Worm (Caenorhabditis elegans) whole organism, young adult: Measurements from ENCODE around the gene srj-25.

Experiments
- C06A6.2 ChIP-seq: fragments of 200-800 bp; sonication (Bioruptor generic); conservative IDR thresholded peaks from 2 replicates; pipeline ENCODE4 v1.3.6; 2022; ENCODE audit warnings: missing genetic modification characterization, missing compliant biosample characterization
- F33H1.4 ChIP-seq: fragments of 200-800 bp; sonication (Bioruptor generic); IDR thresholded peaks from 2 replicates; pipeline ENCODE4 v1.3.6; 2022; ENCODE audit warnings: missing genetic modification reagents, missing genetic modification characterization, missing compliant biosample characterization
- Y53F4B.3 ChIP-seq: fragments of 200-800 bp; sonication (Bioruptor generic); IDR thresholded peaks from 2 replicates; pipeline ENCODE4 v1.3.6; 2022; ENCODE audit warnings: missing genetic modification reagents, missing genetic modification characterization, missing compliant biosample characterization
- Y56A3A.18 ChIP-seq: fragments of 200-800 bp; sonication (Bioruptor generic); IDR thresholded peaks from 2 replicates; pipeline ENCODE4 v1.3.6; 2022; ENCODE audit warnings: missing genetic modification reagents, missing genetic modification characterization, missing compliant biosample characterization
- Y95B8A.8 ChIP-seq: fragments of 200-800 bp; sonication (Bioruptor generic); IDR thresholded peaks from 2 replicates; pipeline ENCODE4 v1.3.6; 2022; ENCODE audit warnings: missing genetic modification reagents, missing genetic modification characterization, missing compliant biosample characterization
- akir-1 ChIP-seq: fragments of 200-800 bp; sonication (Bioruptor generic); optimal IDR thresholded peaks from 2 replicates; lab custom pipeline; 2018; ENCODE audit warnings: mild to moderate bottlenecking, missing genetic modification characterization, moderate library complexity, missing compliant biosample characterization
- ama-1 ChIP-seq, 3 experiments: fragments of 150-350 bp in 1 of 3; sonication (generic microtip) in 2 of 3; optimal IDR thresholded peaks; 2 replicates each; lab custom pipeline; 2014 to 2018; ENCODE audit warnings: missing biosample characterization in 2 of 3, missing genetic modification characterization in 2 of 3, missing genetic modification reagents in 2 of 3
- attf-3 ChIP-seq: fragments of 200-800 bp; sonication (Bioruptor generic); conservative IDR thresholded peaks from 2 replicates; pipeline ENCODE4 v1.3.6; 2022; ENCODE audit warnings: missing genetic modification reagents, missing genetic modification characterization, missing compliant biosample characterization
- attf-6 ChIP-seq: fragments of 200-800 bp; sonication (Bioruptor generic); IDR thresholded peaks from 2 replicates; pipeline ENCODE4 v1.3.6; 2022; ENCODE audit warnings: missing genetic modification reagents, missing genetic modification characterization, missing compliant biosample characterization
- bed-1 ChIP-seq: fragments of 200-800 bp; sonication (Bioruptor generic); IDR thresholded peaks from 2 replicates; pipeline ENCODE4 v1.3.6; 2022; ENCODE audit warnings: missing genetic modification reagents, missing genetic modification characterization, missing compliant biosample characterization
- ccch-3 ChIP-seq: fragments of 200-800 bp; sonication (Bioruptor generic); optimal IDR thresholded peaks from 2 replicates; lab custom pipeline; 2018; ENCODE audit warnings: mild to moderate bottlenecking, missing genetic modification characterization, missing compliant biosample characterization
- ceh-40 ChIP-seq: fragments of 200-800 bp; sonication (Bioruptor generic); IDR thresholded peaks from 2 replicates; pipeline ENCODE4 v1.3.6; 2022; ENCODE audit warnings: missing genetic modification characterization, missing compliant biosample characterization
- ceh-79 ChIP-seq: sonication (generic microtip); optimal IDR thresholded peaks from 2 replicates; lab custom pipeline; 2017; ENCODE audit warnings: mild to moderate bottlenecking, missing genetic modification characterization, missing compliant biosample characterization
- chd-7 ChIP-seq: sonication (generic microtip); optimal IDR thresholded peaks from 2 replicates; lab custom pipeline; 2016; ENCODE audit warnings: mild to moderate bottlenecking, missing genetic modification characterization, moderate library complexity, missing compliant biosample characterization
- die-1 ChIP-seq: sonication (generic microtip); optimal IDR thresholded peaks from 2 replicates; lab custom pipeline; 2016; ENCODE audit warnings: missing genotype, mild to moderate bottlenecking, missing genetic modification characterization, missing compliant biosample characterization
- dpff-1 ChIP-seq: sonication (generic microtip); optimal IDR thresholded peaks from 2 replicates; lab custom pipeline; 2017; ENCODE audit warnings: mild to moderate bottlenecking, missing genetic modification characterization, missing compliant biosample characterization
- efl-1 ChIP-seq: fragments of 150-350 bp; optimal IDR thresholded peaks from 2 replicates; lab custom pipeline; 2014; ENCODE audit warnings: missing biosample characterization, missing genetic modification reagents, missing genetic modification characterization
- egrh-3 ChIP-seq: fragments of 200-800 bp; sonication (Bioruptor generic); IDR thresholded peaks from 2 replicates; pipeline ENCODE4 v1.3.6; 2022; ENCODE audit warnings: missing genetic modification reagents, missing genetic modification characterization, missing compliant biosample characterization
- gei-17 ChIP-seq: fragments of 200-800 bp; sonication (Bioruptor generic); optimal IDR thresholded peaks from 2 replicates; lab custom pipeline; 2018; ENCODE audit warnings: mild to moderate bottlenecking, missing genetic modification characterization, missing compliant biosample characterization
- him-1 ChIP-seq: sonication (generic microtip); optimal IDR thresholded peaks from 2 replicates; lab custom pipeline; 2016; ENCODE audit warnings: missing genotype, missing genetic modification reagents, missing genetic modification characterization, missing compliant biosample characterization
- hlh-12 ChIP-seq: sonication (generic microtip); optimal IDR thresholded peaks from 2 replicates; lab custom pipeline; 2016; ENCODE audit warnings: missing genetic modification characterization, missing compliant biosample characterization
- let-526 ChIP-seq: fragments of 200-800 bp; sonication (Bioruptor generic); IDR thresholded peaks from 2 replicates; pipeline ENCODE4 v1.3.6; 2022; ENCODE audit warnings: missing genetic modification reagents, missing genetic modification characterization, missing compliant biosample characterization
- let-607 ChIP-seq, 2 experiments: fragments of 200-800 bp in 1 of 2; sonication (Bioruptor generic) in 1 of 2; sonication (generic microtip) in 1 of 2; optimal IDR thresholded peaks; 2 replicates each; lab custom pipeline; 2016 to 2018; ENCODE audit warnings: mild to moderate bottlenecking in 2 of 2, missing compliant biosample characterization in 2 of 2, missing genetic modification characterization in 2 of 2, moderate library complexity in 2 of 2, missing genotype in 1 of 2
- lin-40 ChIP-seq: sonication (generic microtip); optimal IDR thresholded peaks from 2 replicates; lab custom pipeline; 2016; ENCODE audit warnings: missing genetic modification characterization, mild to moderate bottlenecking, missing compliant biosample characterization, missing genotype, missing genetic modification reagents
- nfya-2 ChIP-seq: fragments of 200-800 bp; sonication (Bioruptor generic); IDR thresholded peaks from 2 replicates; pipeline ENCODE4 v1.3.6; 2022; ENCODE audit warnings: missing genetic modification reagents, missing genetic modification characterization, missing compliant biosample characterization
- nfyb-1 ChIP-seq: fragments of 200-800 bp; sonication (Bioruptor generic); IDR thresholded peaks from 2 replicates; pipeline ENCODE4 v1.3.6; 2022; ENCODE audit warnings: missing genetic modification reagents, missing genetic modification characterization, missing compliant biosample characterization
- pha-4 ChIP-seq: fragments of 150-350 bp; sonication (generic microtip); optimal IDR thresholded peaks from 2 replicates; lab custom pipeline; 2014; ENCODE audit warnings: missing biosample characterization, missing genetic modification reagents, missing genetic modification characterization
- sdz-38 ChIP-seq: sonication (generic microtip); optimal IDR thresholded peaks from 2 replicates; lab custom pipeline; 2016; ENCODE audit warnings: missing genotype, missing genetic modification characterization, missing compliant biosample characterization
- snpc-4 ChIP-seq, 5 experiments: fragments of 150-350 bp in 1 of 5; sonication (generic microtip) in 4 of 5; optimal IDR thresholded peaks; 2 replicates each; lab custom pipeline; 2014 to 2018; ENCODE audit warnings: missing genetic modification characterization in 5 of 5, missing biosample characterization in 3 of 5, antibody characterized with exemption in 2 of 5, mild to moderate bottlenecking in 2 of 5, missing compliant biosample characterization in 2 of 5, missing genotype in 2 of 5, moderate library complexity in 2 of 5, missing genetic modification reagents in 1 of 5
- tbp1 ChIP-seq: fragments of 200-800 bp; sonication (Bioruptor generic); optimal IDR thresholded peaks from 2 replicates; lab custom pipeline; 2018; ENCODE audit warnings: mild to moderate bottlenecking, missing genetic modification characterization, missing compliant biosample characterization
- tbx-9 ChIP-seq: sonication (generic microtip); optimal IDR thresholded peaks from 2 replicates; lab custom pipeline; 2016; ENCODE audit warnings: borderline replicate concordance, missing genetic modification characterization, inconsistent platforms, missing compliant biosample characterization
- xnd-1 ChIP-seq: sonication (generic microtip); optimal IDR thresholded peaks from 2 replicates; lab custom pipeline; 2016; ENCODE audit warnings: missing genotype, missing genetic modification reagents, missing genetic modification characterization, missing compliant biosample characterization
- zfh-2 ChIP-seq: fragments of 200-800 bp; sonication (Bioruptor generic); conservative IDR thresholded peaks from 2 replicates; pipeline ENCODE4 v1.3.6; 2022; ENCODE audit warnings: missing genetic modification reagents, missing genetic modification characterization, missing compliant biosample characterization
- zim-3 ChIP-seq: sonication (generic microtip); optimal IDR thresholded peaks from 2 replicates; lab custom pipeline; 2017; ENCODE audit warnings: mild to moderate bottlenecking, missing genetic modification characterization, moderate library complexity, missing compliant biosample characterization
- ztf-28 ChIP-seq: fragments of 200-800 bp; sonication (Bioruptor generic); IDR thresholded peaks from 2 replicates; pipeline ENCODE4 v1.3.6; 2022; ENCODE audit warnings: missing genetic modification reagents, missing genetic modification characterization, missing compliant biosample characterization
- ztf-6 ChIP-seq: fragments of 200-800 bp; sonication (Bioruptor generic); IDR thresholded peaks from 2 replicates; pipeline ENCODE4 v1.3.6; 2022; ENCODE audit warnings: missing genetic modification reagents, missing genetic modification characterization, missing compliant biosample characterization

The srj-25 gene

ce11 chrV:695914-696313, 40.2 kb downstream of the srj-25 start, which contains the start of gene srj-52:
Gene srj-52, minus strand, starts transcription at chrV:696014.
- TF ChIP-seq him-1 (tag; lab: Kevin White, UChicago) (no peak), akir-1 (GFP tag; lab: Kevin White, UChicago) (no peak), Y56A3A.18 (GFP tag; lab: Robert Waterston, UW) (no peak), chd-7 (no peak), F33H1.4 (GFP tag; lab: Robert Waterston, UW) (no peak), hlh-12 (no peak), zim-3 (tag; lab: Kevin White, UChicago) (no peak), tbx-9 (no peak), xnd-1 (no peak), gei-17 (GFP tag; lab: Kevin White, UChicago) (no peak), dpff-1 (tag; lab: Kevin White, UChicago) (no peak), tbp1 (GFP tag; lab: Kevin White, UChicago) (no peak), attf-6 (GFP tag; lab: Robert Waterston, UW) (no peak), lin-40 (tag; lab: Kevin White, UChicago) (no peak), Y95B8A.8 (GFP tag; lab: Robert Waterston, UW) (no peak), ama-1 (optimal IDR thresholded peaks at IDR 0.05; lab: Kevin White, UChicago) (no peak), ama-1 (GFP tag; optimal IDR thresholded peaks at IDR 0.05; lab: Kevin White, UChicago) (no peak), snpc-4 (GFP tag; optimal IDR thresholded peaks at IDR 0.05; lab: Kevin White, UChicago) (no peak), snpc-4 (tag; optimal IDR thresholded peaks at IDR 0.05; lab: Kevin White, UChicago) (no peak), die-1 (no peak), let-526 (no peak)
- TF ChIP-seq, all 124 proteins: peak for 0

ce11 chrV:694625-695024, 41.4 kb downstream of the srj-25 start, which contains the start of gene srj-53:
Gene srj-53, minus strand, starts transcription at chrV:694725.
- no peak for TF ChIP-seq ztf-6 (GFP tag; lab: Robert Waterston, UW)

- TF ChIP-seq nfyb-1 (GFP tag; lab: Robert Waterston, UW) (no peak), pha-4 (tag; lab: Kevin White, UChicago) (no peak), akir-1 (GFP tag; lab: Kevin White, UChicago) (no peak), attf-3 (GFP tag; lab: Robert Waterston, UW) (no peak), sdz-38 (tag; lab: Kevin White, UChicago) (no peak), ceh-40 (GFP tag; lab: Robert Waterston, UW) (no peak), ztf-28 (GFP tag; lab: Robert Waterston, UW) (no peak), C06A6.2 (no peak), bed-1 (GFP tag; lab: Robert Waterston, UW) (no peak), him-1 (tag; lab: Kevin White, UChicago) (no peak), ccch-3 (GFP tag; lab: Kevin White, UChicago) (no peak), nfya-2 (GFP tag; lab: Robert Waterston, UW) (no peak), Y53F4B.3 (GFP tag; lab: Robert Waterston, UW) (no peak)
Observed at ce11 chrV:692720-693422, 43.2 kb downstream of the srj-25 start, which contains the start of gene srx-4. Gene srx-4, minus strand, starts transcription at chrV:692770.

ce11 chrV:689538-689937, 46.5 kb downstream of the srj-25 start:
- TF ChIP-seq ceh-79 (tag; lab: Kevin White, UChicago) (no peak), egrh-3 (peak; percentile 46; the same call in 1 of the 2 replicates), efl-1 (GFP tag; lab: Kevin White, UChicago) (no peak), ama-1 (optimal IDR thresholded peaks at IDR 0.05; lab: Kevin White, UChicago) (no peak), ama-1 (GFP tag; optimal IDR thresholded peaks at IDR 0.05; lab: Kevin White, UChicago) (no peak), let-607 (tag; optimal IDR thresholded peaks at IDR 0.05; lab: Kevin White, UChicago) (no peak), zfh-2 (GFP tag; lab: Robert Waterston, UW) (peak; percentile 70)
